Worm (Caenorhabditis elegans): ENCODE results near the gene istr-1.

The istr-1 gene

ce11 chrV:12744979-12745378, 47.3 kb downstream of the istr-1 start, which contains the start of gene C15C8.7:
Gene C15C8.7 (minus strand): TSS chrV:12745050.
- TF ChIP-seq php-3 (GFP tag; IDR thresholded peaks at IDR 0.05), result 0 out of 2 replicates have a peak, but pooled peaks have one; percentile 28
- no peak for TF ChIP-seq ZK546.5 (tag; optimal IDR thresholded peaks at IDR 0.05)
- no peak for TF ChIP-seq D1046.2 (GFP tag; IDR thresholded peaks at IDR 0.05)
- peak; percentile 1 for TF ChIP-seq mep-1 (tag; optimal IDR thresholded peaks at IDR 0.05)
- TF ChIP-seq nhr-28 (tag; optimal IDR thresholded peaks at IDR 0.05), result peak; percentile 37
- peak; percentile 58 for TF ChIP-seq dve-1 (tag; optimal IDR thresholded peaks at IDR 0.05; ENCODE audit: insufficient read depth)
- peak; percentile 50 for TF ChIP-seq hlh-11 (tag; optimal IDR thresholded peaks at IDR 0.05)
- no peak for TF ChIP-seq saeg-2 (GFP tag; IDR thresholded peaks at IDR 0.05)
- peak; percentile 9 for TF ChIP-seq ama-1 (optimal IDR thresholded peaks at IDR 0.05)
- peak; percentile 84 for TF ChIP-seq pqm-1 (tag; optimal IDR thresholded peaks at IDR 0.05)
- peak; percentile 46; the same call in 1 of the 2 replicates for TF ChIP-seq dmd-6 (GFP tag; IDR thresholded peaks at IDR 0.05)
- TF ChIP-seq aha-1 (tag), result peak; percentile 77
- no peak for TF ChIP-seq daf-16 (GFP tag; optimal IDR thresholded peaks at IDR 0.05)
- peak; percentile 51 for TF ChIP-seq daf-16 (tag; optimal IDR thresholded peaks at IDR 0.05)
- TF ChIP-seq F26F4.8 (GFP tag; conservative IDR thresholded peaks at IDR 0.05), result no peak

DNA sequence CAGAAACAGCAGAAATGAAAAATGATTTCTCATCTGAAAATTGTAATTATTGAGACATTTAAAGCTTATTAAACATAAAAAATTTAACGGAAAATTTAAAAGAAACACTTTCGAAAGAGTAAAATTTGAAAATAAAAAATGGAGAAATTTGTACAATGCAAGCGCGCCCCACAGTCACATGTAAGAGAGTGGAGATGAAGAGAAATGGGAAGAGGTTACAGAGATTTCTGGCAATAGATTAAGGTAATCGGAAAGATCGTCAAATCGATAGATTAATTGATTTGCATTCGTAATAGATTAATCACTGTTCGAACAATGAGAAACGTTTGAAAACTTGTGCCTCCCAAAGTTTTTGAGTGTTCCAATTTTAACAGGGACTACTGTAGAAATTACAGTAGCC, 49.8 kb downstream of the istr-1 start, which contains the start of gene C15C8.4:
C15C8.4 (minus strand) TSS at position 33 of the 400 bp plus-strand sequence.
- TF ChIP-seq Y48G9A.11 (GFP tag; IDR thresholded peaks at IDR 0.05) (no peak), nhr-6 (tag; optimal IDR thresholded peaks at IDR 0.05) (peak; percentile 54), dpl-1 (GFP tag; optimal IDR thresholded peaks at IDR 0.05) (peak; percentile 17)

- no peak for TF ChIP-seq unc-130 (GFP tag; optimal IDR thresholded peaks at IDR 0.05)
- TF ChIP-seq fkh-10 (GFP tag; optimal IDR thresholded peaks at IDR 0.05), result peak; percentile 97
- peak; percentile 91 for TF ChIP-seq ces-1 (GFP tag; optimal IDR thresholded peaks at IDR 0.05)
These were observed 50.2 kb downstream of the istr-1 start, which contains the start of gene C15C8.5 for ce11 chrV:12747856-12748255. Gene C15C8.5 (plus strand): TSS chrV:12748007.

DNA sequence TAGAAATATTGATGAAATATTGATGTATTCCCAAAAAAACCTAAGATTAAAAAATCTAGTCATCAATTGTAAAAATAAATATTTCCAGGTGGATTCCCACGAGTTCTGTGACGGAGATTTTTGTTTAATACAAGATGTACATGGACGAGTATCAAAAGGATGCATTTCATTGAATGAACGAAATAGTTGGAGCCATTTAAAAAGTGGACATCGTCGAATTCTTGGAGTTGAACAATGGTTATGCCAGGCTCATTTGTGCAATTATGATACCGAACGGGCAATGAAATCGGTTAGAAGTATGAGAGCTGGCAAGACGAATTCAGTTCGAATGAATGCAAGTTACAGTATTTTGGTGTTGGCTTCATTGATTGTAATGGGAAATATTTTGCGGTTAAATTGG, 51.9 kb downstream of the istr-1 start:
- TF ChIP-seq sdz-12 (GFP tag; optimal IDR thresholded peaks at IDR 0.05) (no peak), unc-62 (GFP tag; optimal IDR thresholded peaks at IDR 0.05 in 1 of 2) (peak in 1 of 2 experiments; percentile 94), unc-62 (tag; optimal IDR thresholded peaks at IDR 0.05) (no peak)

DNA sequence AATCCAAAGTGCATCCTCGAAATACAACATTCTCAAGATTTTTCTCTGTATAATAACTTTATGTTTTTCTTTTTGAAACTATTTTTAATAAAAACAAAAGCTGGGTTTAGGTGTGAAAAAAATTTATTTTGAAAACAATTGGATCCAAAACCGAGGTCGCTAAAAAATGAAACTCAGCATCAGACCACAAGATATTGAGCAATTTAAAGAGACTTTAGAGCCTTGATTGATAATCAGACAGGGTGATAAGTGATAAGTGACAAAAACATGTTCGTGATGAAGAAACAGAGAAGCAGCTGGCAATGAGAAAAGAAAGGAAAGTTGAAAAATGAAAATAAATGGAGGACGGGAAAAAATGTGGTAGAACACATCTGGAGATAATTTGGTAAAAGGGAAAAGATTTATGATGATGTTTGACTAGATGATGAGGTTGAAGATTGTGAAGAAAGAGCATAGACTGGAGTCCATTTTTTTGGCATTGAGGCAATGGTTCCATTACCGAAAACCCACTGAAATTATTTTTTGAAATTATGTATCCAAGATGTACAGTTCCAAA, 53.9 kb downstream of the istr-1 start, which contains the start of gene C15C8.6:
C15C8.6 (minus strand) TSS at position 51 of the 556 bp plus-strand sequence.
- TF ChIP-seq unc-62 (GFP tag; optimal IDR thresholded peaks at IDR 0.05 in 1 of 2), result peak in 1 of 2 experiments; percentile 50
- no peak for TF ChIP-seq unc-62 (tag; optimal IDR thresholded peaks at IDR 0.05)
- TF ChIP-seq dmd-8 (GFP tag; IDR thresholded peaks at IDR 0.05), result no peak

ce11 chrV:12752407-12752806, 54.7 kb downstream of the istr-1 start, which contains the start of gene C15C8.8:
Gene C15C8.8 (minus strand): TSS chrV:12752507.
- no peak for TF ChIP-seq dmd-8 (GFP tag; IDR thresholded peaks at IDR 0.05)
- TF ChIP-seq tag-97 (GFP tag; IDR thresholded peaks at IDR 0.05), result no peak
- no peak for TF ChIP-seq egl-27 (tag; optimal IDR thresholded peaks at IDR 0.05)
- TF ChIP-seq nhr-6 (tag; optimal IDR thresholded peaks at IDR 0.05), result no peak
- no peak for TF ChIP-seq mxl-3 (GFP tag; optimal IDR thresholded peaks at IDR 0.05)
- no peak for TF ChIP-seq ceh-32 (tag; optimal IDR thresholded peaks at IDR 0.05; ENCODE audit: poor library complexity)
- no peak for TF ChIP-seq ztf-7 (tag; optimal IDR thresholded peaks at IDR 0.05)
- TF ChIP-seq mdl-1 (tag; optimal IDR thresholded peaks at IDR 0.05), result no peak
- TF ChIP-seq daf-8 (GFP tag; IDR thresholded peaks at IDR 0.05), result no peak
- no peak for TF ChIP-seq fkh-10 (GFP tag; optimal IDR thresholded peaks at IDR 0.05)
- TF ChIP-seq daf-19 (GFP tag; conservative IDR thresholded peaks at IDR 0.05), result no peak
- no peak for TF ChIP-seq R02D3.7 (tag; optimal IDR thresholded peaks at IDR 0.05)
- no peak for TF ChIP-seq lin-13 (GFP tag; optimal IDR thresholded peaks at IDR 0.05)
- no peak for TF ChIP-seq F26F4.8 (GFP tag; conservative IDR thresholded peaks at IDR 0.05)
- no peak for TF ChIP-seq fos-1 (tag; optimal IDR thresholded peaks at IDR 0.05)
- no peak for TF ChIP-seq attf-4 (tag; optimal IDR thresholded peaks at IDR 0.05)
- no peak for TF ChIP-seq nhr-10 (tag; optimal IDR thresholded peaks at IDR 0.05)
- no peak for TF ChIP-seq saeg-2 (GFP tag; IDR thresholded peaks at IDR 0.05)
- TF ChIP-seq nhr-102 (tag; optimal IDR thresholded peaks at IDR 0.05), result no peak
- TF ChIP-seq set-16 (GFP tag; IDR thresholded peaks at IDR 0.05), result no peak
